Worm (Caenorhabditis elegans) whole organism, early embryonic: ENCODE results near the gene F35C11.6.

Experiments
- B0310.2 ChIP-seq: sonication (generic microtip); optimal IDR thresholded peaks from 2 replicates; lab custom pipeline; 2016; ENCODE audit warnings: mild to moderate bottlenecking, missing genetic modification characterization, missing compliant biosample characterization
- F13C5.2 ChIP-seq: sonication (generic microtip); optimal IDR thresholded peaks from 2 replicates; lab custom pipeline; 2017; ENCODE audit warnings: mild to moderate bottlenecking, missing genetic modification characterization, inconsistent platforms, missing compliant biosample characterization
- aly-1 ChIP-seq: sonication (generic microtip); optimal IDR thresholded peaks from 2 replicates; lab custom pipeline; 2016; ENCODE audit warnings: missing genetic modification characterization, missing compliant biosample characterization
- ama-1 ChIP-seq: fragments of 150-350 bp; optimal IDR thresholded peaks from 2 replicates; lab custom pipeline; 2014
- ceh-13 ChIP-seq: fragments of 200-800 bp; sonication (Bioruptor generic); optimal IDR thresholded peaks from 2 replicates; lab custom pipeline; 2018; ENCODE audit warnings: mild to moderate bottlenecking, missing genetic modification characterization, missing compliant biosample characterization
- ets-7 ChIP-seq: sonication (generic microtip); optimal IDR thresholded peaks from 2 replicates; lab custom pipeline; 2016; ENCODE audit warnings: missing genotype, missing genetic modification characterization, missing compliant biosample characterization
- flt-1 ChIP-seq: fragments of 200-800 bp; sonication (Bioruptor generic); IDR thresholded peaks from 2 replicates; pipeline ENCODE4 v1.3.6; 2022; ENCODE audit warnings: missing genetic modification characterization, missing compliant biosample characterization
- hmg-4 ChIP-seq: fragments of 200-800 bp; sonication (Bioruptor generic); optimal IDR thresholded peaks from 2 replicates; lab custom pipeline; 2018; ENCODE audit warnings: mild to moderate bottlenecking, missing genetic modification characterization, missing compliant biosample characterization
- hnd-1 ChIP-seq: sonication (generic microtip); optimal IDR thresholded peaks from 2 replicates; lab custom pipeline; 2016; ENCODE audit warnings: missing genetic modification characterization, missing compliant biosample characterization
- pes-1 ChIP-seq: fragments of 200-800 bp; sonication (Bioruptor generic); IDR thresholded peaks from 2 replicates; pipeline ENCODE4 v1.3.6; 2022; ENCODE audit warnings: missing genetic modification reagents, missing genetic modification characterization, missing compliant biosample characterization
- scrt-1 ChIP-seq: fragments of 200-800 bp; sonication (Bioruptor generic); IDR thresholded peaks from 2 replicates; pipeline ENCODE4 v1.3.6; 2022; ENCODE audit warnings: missing genetic modification characterization, missing compliant biosample characterization
- sea-1 ChIP-seq: fragments of 200-800 bp; sonication (Bioruptor generic); conservative IDR thresholded peaks from 2 replicates; pipeline ENCODE4 v1.3.6; 2022; ENCODE audit warnings: missing genetic modification characterization, missing compliant biosample characterization
- tbx-11 ChIP-seq: fragments of 200-800 bp; sonication (Bioruptor generic); IDR thresholded peaks from 2 replicates; pipeline ENCODE4 v1.3.6; 2022; ENCODE audit warnings: missing genetic modification characterization, missing compliant biosample characterization
- tra-4 ChIP-seq: sonication (generic microtip); optimal IDR thresholded peaks from 2 replicates; lab custom pipeline; 2017; ENCODE audit warnings: missing genetic modification characterization, missing compliant biosample characterization

The F35C11.6 gene

DNA sequence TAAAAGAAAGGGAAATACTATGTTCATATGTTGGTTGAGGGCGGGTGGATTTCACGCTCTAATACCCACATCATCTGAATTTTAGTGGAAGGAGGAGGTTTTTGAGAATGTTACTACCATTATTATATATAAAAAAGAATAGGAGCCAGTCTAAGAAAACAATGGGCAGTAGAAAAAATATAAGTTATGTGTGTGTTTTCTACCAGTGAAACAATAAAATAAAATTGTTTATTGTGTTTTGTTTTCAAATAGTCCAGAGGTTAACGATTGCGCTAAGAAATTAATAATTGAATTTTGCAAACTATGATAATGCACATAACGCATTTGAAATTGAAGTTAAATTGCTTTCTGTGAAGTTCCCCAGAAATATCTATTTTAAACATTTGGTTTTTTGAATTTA lies 49.5 kb downstream of the F35C11.6 start, which contains the start of gene M110.8:
Gene M110.8 (minus strand): TSS at position 101 of the 400 bp plus-strand sequence.
- TF ChIP-seq ets-7: no peak
- TF ChIP-seq sea-1 (GFP tag; lab: Robert Waterston, UW): no peak
- no peak for TF ChIP-seq hmg-4 (GFP tag; lab: Kevin White, UChicago)
- TF ChIP-seq ceh-13 (GFP tag; lab: Kevin White, UChicago): no peak
- TF ChIP-seq aly-1 (tag; lab: Kevin White, UChicago): no peak
- no peak for TF ChIP-seq scrt-1
- TF ChIP-seq hnd-1 (tag; lab: Kevin White, UChicago): no peak
- no peak for TF ChIP-seq tbx-11 (GFP tag; lab: Robert Waterston, UW)
- no peak for TF ChIP-seq tra-4
- no peak for TF ChIP-seq B0310.2
- no peak for TF ChIP-seq F13C5.2
- TF ChIP-seq pes-1 (GFP tag; lab: Robert Waterston, UW): no peak
- no peak for TF ChIP-seq flt-1 (GFP tag; lab: Robert Waterston, UW)
- TF ChIP-seq ama-1 (lab: Kevin White, UChicago): no peak
